Worm (Caenorhabditis elegans): Measurements from ENCODE around the gene str-165.

str-165 gene

DNA sequence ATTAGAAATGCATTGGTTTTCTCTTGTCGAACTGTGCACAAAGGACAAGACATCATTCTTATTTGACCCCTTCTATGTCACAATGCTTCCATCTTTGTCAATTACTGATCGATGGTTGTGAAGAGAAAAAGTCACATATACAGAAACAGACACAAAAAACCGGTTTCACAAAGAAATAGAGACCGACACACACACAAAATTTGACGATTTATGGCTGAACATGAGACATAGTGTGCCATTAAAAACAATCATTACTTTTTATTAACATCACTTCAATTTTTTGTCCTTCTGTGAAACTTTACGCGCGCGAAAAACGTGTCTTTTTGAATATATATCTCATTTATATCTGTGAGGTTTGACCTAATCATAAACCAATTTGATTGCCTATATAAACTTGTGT is 40.4 kb upstream of the str-165 start:
- TF ChIP-seq ceh-39 (tag; optimal IDR thresholded peaks at IDR 0.05) = no peak
- TF ChIP-seq mls-2 (tag; optimal IDR thresholded peaks at IDR 0.05) = no peak
- TF ChIP-seq snpc-4 (tag; optimal IDR thresholded peaks at IDR 0.05) = no peak
- no peak for TF ChIP-seq lin-32 (GFP tag; optimal IDR thresholded peaks at IDR 0.05)
- no peak for TF ChIP-seq bed-3 (GFP tag; optimal IDR thresholded peaks at IDR 0.05)
- no peak for TF ChIP-seq ham-2 (GFP tag; optimal IDR thresholded peaks at IDR 0.05)
- no peak for TF ChIP-seq ztf-11 (tag; optimal IDR thresholded peaks at IDR 0.05)
- no peak for TF ChIP-seq ces-1 (GFP tag; optimal IDR thresholded peaks at IDR 0.05)

DNA sequence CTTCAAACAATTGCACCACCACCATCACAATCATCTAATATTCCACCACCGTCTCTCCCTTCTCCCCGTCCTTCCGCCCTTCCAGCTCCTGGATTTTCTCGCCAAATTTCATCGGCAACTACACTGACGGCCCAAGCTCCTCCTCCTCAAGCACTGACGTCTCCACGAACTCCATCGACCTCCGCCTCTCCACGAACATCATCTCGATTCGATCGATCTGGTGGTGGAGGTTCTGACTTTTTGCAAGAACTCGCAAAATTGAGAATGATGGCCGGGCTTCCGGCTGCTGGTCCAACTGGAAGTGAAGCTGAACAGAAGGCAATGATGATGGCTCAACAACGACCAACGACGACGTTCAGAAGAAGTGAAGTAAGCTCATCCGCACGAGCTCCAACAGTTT is 36.9 kb upstream of the str-165 start:
- TF ChIP-seq unc-120 (tag; optimal IDR thresholded peaks at IDR 0.05; ENCODE audit: poor library complexity, severe bottlenecking) (no peak), cnd-1 (tag; optimal IDR thresholded peaks at IDR 0.05) (no peak), elt-1 (tag; optimal IDR thresholded peaks at IDR 0.05; ENCODE audit: borderline replicate concordance, insufficient read depth) (no peak), sem-2 (GFP tag; optimal IDR thresholded peaks at IDR 0.05) (no peak), lsy-2 (tag; optimal IDR thresholded peaks at IDR 0.05) (no peak), ztf-11 (tag; optimal IDR thresholded peaks at IDR 0.05) (no peak), nhr-2 (tag; optimal IDR thresholded peaks at IDR 0.05) (no peak), zip-8 (tag; optimal IDR thresholded peaks at IDR 0.05) (no peak), mab-5 (tag; optimal IDR thresholded peaks at IDR 0.05) (no peak)

DNA sequence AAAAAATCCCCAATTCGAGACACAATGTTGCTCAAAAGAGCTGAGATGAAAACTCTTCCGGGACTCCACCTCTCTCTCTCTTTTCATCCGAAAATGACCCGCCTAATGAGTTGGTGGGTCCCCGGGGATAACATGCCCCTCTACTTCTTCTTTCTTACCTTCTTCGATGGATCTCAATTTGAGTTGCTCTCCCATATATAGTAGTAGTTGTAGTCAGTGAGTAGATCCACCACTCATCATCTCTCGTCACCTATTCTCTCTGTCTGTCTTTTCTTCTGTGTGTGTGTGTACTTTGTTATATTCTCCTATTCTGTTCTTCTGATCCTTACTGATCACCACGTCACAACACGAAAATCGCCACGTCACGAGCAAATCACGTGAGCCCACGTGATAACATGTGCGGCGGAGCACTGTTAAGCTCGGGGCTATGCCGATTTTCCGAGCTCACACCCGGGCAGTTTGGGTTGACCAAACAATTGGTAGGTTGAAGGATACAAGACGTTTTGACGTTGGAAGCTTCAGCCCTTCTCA is 34.6 kb upstream of the str-165 start, which contains the start of gene twk-32:
Gene twk-32, plus strand, starts transcription at position 396 of the 531 bp plus-strand sequence.
- no peak for TF ChIP-seq sptf-1 (tag; optimal IDR thresholded peaks at IDR 0.05)
- TF ChIP-seq mls-2 (tag; optimal IDR thresholded peaks at IDR 0.05) = no peak
- peak; percentile 18 for TF ChIP-seq ces-1 (GFP tag; optimal IDR thresholded peaks at IDR 0.05)

DNA sequence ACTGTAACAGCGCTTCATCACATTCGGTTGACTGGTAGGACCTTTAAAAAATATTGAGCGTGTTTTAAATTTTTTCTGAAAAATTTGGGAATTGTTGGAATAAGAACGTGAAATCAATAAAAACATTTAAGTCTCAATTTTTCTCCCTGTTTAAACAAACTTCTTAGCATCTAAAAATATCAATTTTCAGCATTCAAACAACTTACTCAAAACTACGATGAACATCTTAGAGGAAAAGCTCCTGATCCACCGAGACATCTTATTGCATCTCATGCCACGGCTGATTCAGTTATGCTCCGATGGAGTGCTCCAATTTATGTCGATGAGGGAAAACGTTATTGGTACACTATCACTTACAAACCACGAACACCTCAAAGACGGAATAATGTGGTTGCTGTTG is 31.7 kb upstream of the str-165 start:
- TF ChIP-seq nhr-28 (tag; optimal IDR thresholded peaks at IDR 0.05) = no peak
- no peak for TF ChIP-seq lsy-2 (tag; optimal IDR thresholded peaks at IDR 0.05)
- TF ChIP-seq elt-1 (tag; optimal IDR thresholded peaks at IDR 0.05; ENCODE audit: borderline replicate concordance, insufficient read depth) = no peak
- no peak for TF ChIP-seq sptf-1 (tag; optimal IDR thresholded peaks at IDR 0.05)
- TF ChIP-seq ceh-39 (tag; optimal IDR thresholded peaks at IDR 0.05) = no peak
- TF ChIP-seq cnd-1 (tag; optimal IDR thresholded peaks at IDR 0.05) = no peak
- TF ChIP-seq ham-2 (GFP tag; optimal IDR thresholded peaks at IDR 0.05) = no peak
- no peak for TF ChIP-seq tbx-8 (GFP tag; optimal IDR thresholded peaks at IDR 0.05)
- no peak for TF ChIP-seq unc-120 (tag; optimal IDR thresholded peaks at IDR 0.05; ENCODE audit: poor library complexity, severe bottlenecking)
- no peak for TF ChIP-seq mls-2 (tag; optimal IDR thresholded peaks at IDR 0.05)

DNA sequence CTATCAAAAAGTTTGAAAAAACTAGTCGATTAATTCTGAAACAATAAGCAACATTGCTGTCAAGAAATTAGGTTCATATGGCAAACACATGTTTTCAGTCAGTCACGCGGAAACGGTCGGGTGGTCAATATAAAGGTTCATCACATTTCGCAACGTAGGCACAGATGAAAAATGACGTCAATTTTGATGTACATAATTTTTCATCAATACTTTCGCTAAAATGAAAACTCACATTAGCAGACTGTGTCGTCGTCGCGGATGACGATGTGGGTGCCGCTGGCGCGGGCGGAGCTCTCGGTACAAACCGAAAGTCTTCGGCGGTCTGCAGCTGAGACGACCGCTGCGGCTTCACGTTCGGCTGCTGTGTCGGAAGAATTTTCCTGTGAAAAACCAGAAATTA is 27.0 kb upstream of the str-165 start, which contains the start of gene swan-2:
Gene swan-2, minus strand, starts transcription at position 380 of the 400 bp plus-strand sequence.
- TF ChIP-seq lsy-2 (tag; optimal IDR thresholded peaks at IDR 0.05) (no peak), ces-1 (GFP tag; optimal IDR thresholded peaks at IDR 0.05) (no peak), nhr-12 (tag; optimal IDR thresholded peaks at IDR 0.05) (no peak), flh-1 (GFP tag; optimal IDR thresholded peaks at IDR 0.05) (no peak), lin-13 (tag; optimal IDR thresholded peaks at IDR 0.05) (no peak), mab-5 (tag; optimal IDR thresholded peaks at IDR 0.05) (no peak), mls-2 (tag; optimal IDR thresholded peaks at IDR 0.05) (no peak), hlh-1 (tag; optimal IDR thresholded peaks at IDR 0.05) (no peak), unc-39 (tag; optimal IDR thresholded peaks at IDR 0.05) (no peak), elt-1 (tag; optimal IDR thresholded peaks at IDR 0.05; ENCODE audit: borderline replicate concordance, insufficient read depth) (no peak)

DNA sequence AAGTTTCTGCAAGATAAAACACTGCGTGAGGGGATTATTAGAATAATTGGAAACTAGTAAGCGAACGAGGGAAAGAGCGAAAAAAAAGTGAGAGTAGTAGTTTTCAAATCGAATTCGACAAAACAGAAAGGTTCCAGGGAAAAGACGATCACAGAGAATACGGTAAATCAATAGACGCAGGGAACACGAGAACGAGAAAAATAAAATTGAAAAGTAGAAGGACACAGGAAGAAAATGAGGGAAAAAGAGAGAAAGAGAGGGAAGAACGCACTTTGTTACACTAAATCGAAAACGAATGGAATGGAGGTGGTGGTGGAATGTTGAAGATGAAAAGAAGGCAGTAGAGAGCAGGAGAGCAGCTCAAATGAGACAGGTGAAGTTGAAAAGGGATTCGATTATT is 23.7 kb upstream of the str-165 start, which contains the start of gene swan-1:
Gene swan-1, minus strand, starts transcription at position 6 of the 400 bp plus-strand sequence.
- TF ChIP-seq nhr-237 (tag; optimal IDR thresholded peaks at IDR 0.05) (no peak), nhr-12 (tag; optimal IDR thresholded peaks at IDR 0.05) (no peak), snpc-4 (tag; optimal IDR thresholded peaks at IDR 0.05) (no peak), sem-2 (GFP tag; optimal IDR thresholded peaks at IDR 0.05) (no peak), flh-1 (GFP tag; optimal IDR thresholded peaks at IDR 0.05) (no peak), mab-5 (tag; optimal IDR thresholded peaks at IDR 0.05) (no peak), sptf-1 (tag; optimal IDR thresholded peaks at IDR 0.05) (no peak), ceh-39 (tag; optimal IDR thresholded peaks at IDR 0.05) (no peak), cnd-1 (tag; optimal IDR thresholded peaks at IDR 0.05) (no peak), ham-2 (GFP tag; optimal IDR thresholded peaks at IDR 0.05) (no peak), unc-120 (tag; optimal IDR thresholded peaks at IDR 0.05; ENCODE audit: poor library complexity, severe bottlenecking) (peak; percentile 40), lin-13 (tag; optimal IDR thresholded peaks at IDR 0.05) (no peak), hlh-1 (tag; optimal IDR thresholded peaks at IDR 0.05) (peak; percentile 41)

DNA sequence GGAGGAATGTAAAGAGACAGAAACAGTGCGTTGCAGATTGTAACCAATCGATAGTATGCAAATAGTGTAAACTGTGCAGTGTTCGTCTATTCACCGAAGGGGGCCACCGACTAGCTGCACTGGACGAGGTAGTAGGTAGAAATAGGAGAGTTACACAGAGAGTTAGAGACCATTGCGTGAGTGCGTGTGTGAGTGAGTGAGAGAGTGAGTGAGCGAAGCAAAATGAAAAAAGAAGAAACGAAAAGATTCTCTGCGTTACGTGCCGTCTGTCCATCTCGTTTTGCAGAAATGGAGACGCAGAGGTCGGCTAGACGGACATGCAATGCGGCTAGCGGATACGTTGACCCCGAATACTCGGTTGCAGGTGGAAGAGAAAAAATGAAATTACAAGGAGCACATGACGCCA is 22.4 kb upstream of the str-165 start:
- TF ChIP-seq nhr-28 (tag; optimal IDR thresholded peaks at IDR 0.05) (no peak), unc-62 (GFP tag; optimal IDR thresholded peaks at IDR 0.05) (peak; percentile 56), ces-1 (GFP tag; optimal IDR thresholded peaks at IDR 0.05) (peak; percentile 43), elt-1 (tag; optimal IDR thresholded peaks at IDR 0.05; ENCODE audit: borderline replicate concordance, insufficient read depth) (no peak), cnd-1 (tag; optimal IDR thresholded peaks at IDR 0.05) (peak; percentile 69), lin-13 (tag; optimal IDR thresholded peaks at IDR 0.05) (peak; percentile 15), flh-1 (GFP tag; optimal IDR thresholded peaks at IDR 0.05) (no peak), mls-2 (tag; optimal IDR thresholded peaks at IDR 0.05) (peak; percentile 75), ceh-43 (GFP tag; optimal IDR thresholded peaks at IDR 0.05) (no peak), tbx-8 (GFP tag; optimal IDR thresholded peaks at IDR 0.05) (no peak), zip-8 (tag; optimal IDR thresholded peaks at IDR 0.05) (peak; percentile 3), nhr-12 (tag; optimal IDR thresholded peaks at IDR 0.05) (no peak), pha-4 (tag; optimal IDR thresholded peaks at IDR 0.05) (peak; percentile 64), lin-32 (GFP tag; optimal IDR thresholded peaks at IDR 0.05) (no peak), M03D4.4 (tag; optimal IDR thresholded peaks at IDR 0.05) (peak; percentile 45), sem-2 (GFP tag; optimal IDR thresholded peaks at IDR 0.05) (no peak), ceh-39 (tag; optimal IDR thresholded peaks at IDR 0.05) (peak; percentile 78), mab-5 (tag; optimal IDR thresholded peaks at IDR 0.05) (no peak), ceh-83 (GFP tag; optimal IDR thresholded peaks at IDR 0.05) (no peak), drap-1 (GFP tag; optimal IDR thresholded peaks at IDR 0.05) (peak; percentile 9), lsy-2 (tag; optimal IDR thresholded peaks at IDR 0.05) (peak; percentile 16), unc-120 (tag; optimal IDR thresholded peaks at IDR 0.05; ENCODE audit: poor library complexity, severe bottlenecking) (peak; percentile 74), ztf-11 (tag; optimal IDR thresholded peaks at IDR 0.05) (no peak)
